Fruit fly (Drosophila melanogaster) whole organism, prepupa: ENCODE results near the gene CG31810.

ENCODE experiments used
- Blimp-1 ChIP-seq: fragments of 200-800 bp; sonication (Bioruptor generic); optimal IDR thresholded peaks from 3 replicates; lab custom pipeline; 2017; ENCODE audit warnings: missing biosample characterization, missing genetic modification characterization, mild to moderate bottlenecking, moderate library complexity, missing genetic modification reagents
- CG10631 ChIP-seq: fragments of 200-800 bp; sonication (Bioruptor generic); optimal IDR thresholded peaks from 2 replicates; lab custom pipeline; 2016; ENCODE audit warnings: missing biosample characterization, missing genetic modification characterization
- CG1621 ChIP-seq: fragments of 200-800 bp; sonication (Bioruptor generic); optimal IDR thresholded peaks from 3 replicates; lab custom pipeline; 2018; ENCODE audit warnings: missing biosample characterization, mild to moderate bottlenecking, missing genetic modification characterization
- CG6792 ChIP-seq: fragments of 200-800 bp; sonication (Bioruptor generic); optimal IDR thresholded peaks from 3 replicates; lab custom pipeline; 2016; ENCODE audit warnings: missing biosample characterization, missing genetic modification characterization
- Lpt ChIP-seq: fragments of 200-800 bp; sonication (Bioruptor generic); optimal IDR thresholded peaks from 3 replicates; lab custom pipeline; 2016; ENCODE audit warnings: missing biosample characterization, missing genetic modification characterization
- lz ChIP-seq: fragments of 200-800 bp; sonication (Bioruptor generic); optimal IDR thresholded peaks from 3 replicates; lab custom pipeline; 2016; ENCODE audit warnings: missing biosample characterization, missing genetic modification characterization
- ss ChIP-seq, 2 experiments: fragments of 200-800 bp; sonication (Bioruptor generic); optimal IDR thresholded peaks; 2 replicates in 1 of 2; 3 replicates in 1 of 2; lab custom pipeline; 2017 to 2018; ENCODE audit warnings: mild to moderate bottlenecking in 2 of 2, missing biosample characterization in 2 of 2, missing genetic modification characterization in 2 of 2, moderate library complexity in 1 of 2

dm6 chr2L:16885347-16885746 is 33.2 kb upstream of the CG31810 start:
- TF ChIP-seq lz (GFP tag; lab: Kevin White, UChicago) (no peak), Blimp-1 (GFP tag; lab: Kevin White, UChicago) (no peak), CG1621 (no peak), Lpt (GFP tag; lab: Kevin White, UChicago) (no peak), CG6792 (GFP tag; lab: Kevin White, UChicago) (no peak), CG10631 (no peak), ss (GFP tag; optimal IDR thresholded peaks at IDR 0.05; lab: Kevin White, UChicago) (no peak)
